Fruit fly (Drosophila melanogaster) whole organism, prepupa: ENCODE data around the gene Nup154.

ENCODE experiments used
- CG10631 ChIP-seq: fragments of 200-800 bp; sonication (Bioruptor generic); optimal IDR thresholded peaks from 2 replicates; lab custom pipeline; 2016; ENCODE audit warnings: missing biosample characterization, missing genetic modification characterization
- CG11902 ChIP-seq: fragments of 200-800 bp; sonication (Bioruptor generic); optimal IDR thresholded peaks from 3 replicates; lab custom pipeline; 2016; ENCODE audit warnings: missing biosample characterization, missing genetic modification characterization
- CG3032 ChIP-seq: fragments of 200-800 bp; optimal IDR thresholded peaks from 2 replicates; lab custom pipeline; 2019; ENCODE audit warnings: missing biosample characterization, mild to moderate bottlenecking, missing genetic modification characterization, moderate library complexity
- CG31627 ChIP-seq: fragments of 200-800 bp; sonication (Bioruptor generic); optimal IDR thresholded peaks from 3 replicates; lab custom pipeline; 2016; ENCODE audit warnings: missing biosample characterization, missing genetic modification characterization
- CG32006 ChIP-seq: fragments of 200-800 bp; sonication (Bioruptor generic); optimal IDR thresholded peaks from 3 replicates; lab custom pipeline; 2017; ENCODE audit warnings: missing biosample characterization, mild to moderate bottlenecking, missing genetic modification characterization
- CG6276 ChIP-seq: fragments of 200-800 bp; sonication (Bioruptor generic); optimal IDR thresholded peaks from 2 replicates; lab custom pipeline; 2017; ENCODE audit warnings: missing biosample characterization, mild to moderate bottlenecking, missing genetic modification characterization
- CG6792 ChIP-seq: fragments of 200-800 bp; sonication (Bioruptor generic); optimal IDR thresholded peaks from 3 replicates; lab custom pipeline; 2016; ENCODE audit warnings: missing biosample characterization, missing genetic modification characterization
- CG6808 ChIP-seq: fragments of 200-800 bp; sonication (Bioruptor generic); optimal IDR thresholded peaks from 3 replicates; lab custom pipeline; 2017; ENCODE audit warnings: missing biosample characterization, missing genetic modification characterization, mild to moderate bottlenecking, moderate library complexity, missing genetic modification reagents
- CG6854 ChIP-seq: fragments of 200-800 bp; sonication (Bioruptor generic); optimal IDR thresholded peaks from 2 replicates; lab custom pipeline; 2017; ENCODE audit warnings: missing biosample characterization, mild to moderate bottlenecking, missing genetic modification characterization
- CG7368 ChIP-seq: fragments of 200-800 bp; sonication (Bioruptor generic); optimal IDR thresholded peaks from 3 replicates; lab custom pipeline; 2016; ENCODE audit warnings: missing biosample characterization, missing genetic modification characterization
- CG8119 ChIP-seq: fragments of 200-800 bp; sonication (Bioruptor generic); IDR thresholded peaks from 3 replicates; pipeline ENCODE4 v1.3.6; 2022; ENCODE audit warnings: missing biosample characterization, missing genetic modification characterization
- CG8319 ChIP-seq: fragments of 200-800 bp; sonication (Bioruptor generic); optimal IDR thresholded peaks from 3 replicates; lab custom pipeline; 2016; ENCODE audit warnings: missing biosample characterization, missing genetic modification characterization
- Eip75B ChIP-seq: fragments of 200-800 bp; sonication (Bioruptor generic); optimal IDR thresholded peaks from 3 replicates; lab custom pipeline; 2016; ENCODE audit warnings: missing biosample characterization, missing genetic modification characterization
- Eip78C ChIP-seq: fragments of 200-800 bp; sonication (Bioruptor generic); peaks from one replicate; lab custom pipeline; 2016; ENCODE audit warnings: missing biosample characterization, missing genetic modification characterization
- Eip93F ChIP-seq: fragments of 200-800 bp; sonication (Bioruptor generic); optimal IDR thresholded peaks from 2 replicates; lab custom pipeline; 2016; ENCODE audit warnings: missing biosample characterization, mild to moderate bottlenecking, missing genetic modification characterization
- Ets21C ChIP-seq: fragments of 200-800 bp; sonication (Bioruptor generic); optimal IDR thresholded peaks from 3 replicates; lab custom pipeline; 2016; ENCODE audit warnings: missing biosample characterization, missing genetic modification characterization
- Gug ChIP-seq: fragments of 200-800 bp; sonication (Bioruptor generic); IDR thresholded peaks from 2 replicates; pipeline ENCODE4 v1.3.6; 2022; ENCODE audit warnings: missing biosample characterization, missing genetic modification characterization
- Hr39 ChIP-seq: fragments of 200-800 bp; sonication (Bioruptor generic); optimal IDR thresholded peaks from 2 replicates; lab custom pipeline; 2016; ENCODE audit warnings: missing biosample characterization, missing genetic modification characterization
- Hr4 ChIP-seq: fragments of 200-800 bp; sonication (Bioruptor generic); optimal IDR thresholded peaks from 3 replicates; lab custom pipeline; 2016; ENCODE audit warnings: missing biosample characterization, missing genetic modification characterization
- Lpt ChIP-seq: fragments of 200-800 bp; sonication (Bioruptor generic); optimal IDR thresholded peaks from 3 replicates; lab custom pipeline; 2016; ENCODE audit warnings: missing biosample characterization, missing genetic modification characterization
- OdsH ChIP-seq: fragments of 200-800 bp; sonication (Bioruptor generic); optimal IDR thresholded peaks from 3 replicates; lab custom pipeline; 2016; ENCODE audit warnings: missing biosample characterization, missing genetic modification characterization
- Sox102F ChIP-seq: fragments of 200-800 bp; sonication (Bioruptor generic); optimal IDR thresholded peaks from 2 replicates; lab custom pipeline; 2016; ENCODE audit warnings: missing biosample characterization, mild to moderate bottlenecking, missing genetic modification characterization
- Sox15 ChIP-seq: fragments of 200-800 bp; sonication (Bioruptor generic); optimal IDR thresholded peaks from 3 replicates; lab custom pipeline; 2016; ENCODE audit warnings: missing biosample characterization, missing genetic modification characterization
- achi ChIP-seq: fragments of 200-800 bp; sonication (Bioruptor generic); optimal IDR thresholded peaks from 3 replicates; lab custom pipeline; 2016; ENCODE audit warnings: missing biosample characterization, missing genetic modification characterization
- cyc ChIP-seq: fragments of 200-800 bp; sonication (Bioruptor generic); optimal IDR thresholded peaks from 3 replicates; lab custom pipeline; 2016; ENCODE audit warnings: missing biosample characterization, missing genetic modification characterization
- dac ChIP-seq: fragments of 200-800 bp; sonication (Bioruptor generic); optimal IDR thresholded peaks from 2 replicates; lab custom pipeline; 2017; ENCODE audit warnings: missing biosample characterization, mild to moderate bottlenecking, missing genetic modification characterization
- esn ChIP-seq: fragments of 200-800 bp; sonication (Bioruptor generic); optimal IDR thresholded peaks from 2 replicates; lab custom pipeline; 2016; ENCODE audit warnings: missing biosample characterization, mild to moderate bottlenecking, missing genetic modification characterization, moderate library complexity
- fd85E ChIP-seq: fragments of 200-800 bp; sonication (Bioruptor generic); optimal IDR thresholded peaks from 3 replicates; lab custom pipeline; 2016; ENCODE audit warnings: missing biosample characterization, missing genetic modification characterization
- fkh ChIP-seq: fragments of 200-800 bp; sonication (Bioruptor generic); optimal IDR thresholded peaks from 3 replicates; lab custom pipeline; 2017; ENCODE audit warnings: missing biosample characterization, mild to moderate bottlenecking, missing genetic modification characterization, moderate library complexity
- lz ChIP-seq: fragments of 200-800 bp; sonication (Bioruptor generic); optimal IDR thresholded peaks from 3 replicates; lab custom pipeline; 2016; ENCODE audit warnings: missing biosample characterization, missing genetic modification characterization
- pdm3 ChIP-seq: fragments of 200-800 bp; sonication (Bioruptor generic); optimal IDR thresholded peaks from 3 replicates; lab custom pipeline; 2016; ENCODE audit warnings: missing biosample characterization, missing genetic modification characterization
- spab ChIP-seq: fragments of 200-800 bp; sonication (Bioruptor generic); optimal IDR thresholded peaks from 2 replicates; lab custom pipeline; 2017; ENCODE audit warnings: missing biosample characterization, mild to moderate bottlenecking, missing genetic modification characterization, missing genetic modification reagents
- ss ChIP-seq, 2 experiments: fragments of 200-800 bp; sonication (Bioruptor generic); optimal IDR thresholded peaks; 2 replicates in 1 of 2; 3 replicates in 1 of 2; lab custom pipeline; 2017 to 2018; ENCODE audit warnings: mild to moderate bottlenecking in 2 of 2, missing biosample characterization in 2 of 2, missing genetic modification characterization in 2 of 2, moderate library complexity in 1 of 2
- vri ChIP-seq: fragments of 200-800 bp; sonication (Bioruptor generic); optimal IDR thresholded peaks from 3 replicates; lab custom pipeline; 2016; ENCODE audit warnings: missing biosample characterization, mild to moderate bottlenecking, missing genetic modification characterization

Nup154 gene

DNA sequence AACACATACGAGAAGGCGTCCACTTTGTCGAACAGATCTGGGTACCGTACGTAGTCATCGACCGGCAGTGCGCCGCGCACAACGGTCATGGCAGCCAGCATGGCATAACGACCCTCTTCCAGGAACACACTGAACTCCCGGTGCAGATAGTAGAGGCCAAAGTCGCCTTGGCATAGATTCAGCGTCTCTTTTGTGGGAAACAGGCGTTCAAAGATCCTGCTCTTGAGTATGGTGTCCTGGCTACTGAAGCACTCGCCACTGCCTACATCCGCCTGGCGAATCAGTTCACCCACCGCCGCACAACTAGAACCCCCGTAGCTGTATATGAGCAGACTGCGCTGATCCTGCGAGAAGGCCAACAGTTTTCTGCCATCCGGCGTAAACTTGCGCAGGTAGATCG is 30.0 kb upstream of the Nup154 start:
- TF ChIP-seq Sox15 (GFP tag; lab: Kevin White, UChicago) (no peak), Eip93F (GFP tag; lab: Kevin White, UChicago) (no peak), fd85E (GFP tag; lab: Kevin White, UChicago) (no peak), CG31627 (GFP tag; lab: Kevin White, UChicago) (no peak), OdsH (GFP tag; lab: Kevin White, UChicago) (no peak), lz (GFP tag; lab: Kevin White, UChicago) (no peak), pdm3 (no peak), CG6808 (GFP tag; lab: Kevin White, UChicago) (no peak), spab (no peak), CG8119 (GFP tag; lab: Robert Waterston, UW) (no peak), CG3032 (tag; lab: Kevin White, UChicago) (no peak), ss (GFP tag; optimal IDR thresholded peaks at IDR 0.05; lab: Kevin White, UChicago) (no peak), CG8319 (no peak)

DNA sequence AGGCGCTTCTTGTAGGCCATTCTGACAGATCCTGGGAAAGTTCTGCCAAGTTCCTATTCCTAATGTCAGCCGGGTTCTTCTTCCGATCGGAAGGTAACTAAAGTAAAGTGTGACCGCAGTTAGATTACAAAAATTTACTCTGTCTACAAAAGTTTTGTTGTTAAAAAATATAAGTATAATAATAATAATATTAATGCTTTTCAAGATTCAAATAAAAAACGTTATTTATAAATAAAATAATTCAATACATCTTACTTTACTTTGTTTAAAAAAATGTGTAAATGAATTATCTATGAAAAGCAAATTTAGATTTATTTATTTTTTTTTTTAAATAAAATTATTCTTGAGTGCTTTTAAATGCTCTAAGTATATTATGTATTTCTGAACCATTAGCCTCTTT is 29.4 kb upstream of the Nup154 start, which contains the start of gene abo:
Gene abo, minus strand, starts transcription at position 101 of the 400 bp plus-strand sequence.
- TF ChIP-seq fkh (no peak), Ets21C (GFP tag; lab: Kevin White, UChicago) (no peak), CG8319 (no peak), CG31627 (GFP tag; lab: Kevin White, UChicago) (no peak), Hr4 (GFP tag; lab: Kevin White, UChicago) (no peak), Hr39 (GFP tag; lab: Kevin White, UChicago) (no peak), CG3032 (tag; lab: Kevin White, UChicago) (no peak), lz (GFP tag; lab: Kevin White, UChicago) (no peak), CG7368 (GFP tag; lab: Kevin White, UChicago) (no peak), CG6276 (GFP tag; lab: Kevin White, UChicago) (no peak)

DNA sequence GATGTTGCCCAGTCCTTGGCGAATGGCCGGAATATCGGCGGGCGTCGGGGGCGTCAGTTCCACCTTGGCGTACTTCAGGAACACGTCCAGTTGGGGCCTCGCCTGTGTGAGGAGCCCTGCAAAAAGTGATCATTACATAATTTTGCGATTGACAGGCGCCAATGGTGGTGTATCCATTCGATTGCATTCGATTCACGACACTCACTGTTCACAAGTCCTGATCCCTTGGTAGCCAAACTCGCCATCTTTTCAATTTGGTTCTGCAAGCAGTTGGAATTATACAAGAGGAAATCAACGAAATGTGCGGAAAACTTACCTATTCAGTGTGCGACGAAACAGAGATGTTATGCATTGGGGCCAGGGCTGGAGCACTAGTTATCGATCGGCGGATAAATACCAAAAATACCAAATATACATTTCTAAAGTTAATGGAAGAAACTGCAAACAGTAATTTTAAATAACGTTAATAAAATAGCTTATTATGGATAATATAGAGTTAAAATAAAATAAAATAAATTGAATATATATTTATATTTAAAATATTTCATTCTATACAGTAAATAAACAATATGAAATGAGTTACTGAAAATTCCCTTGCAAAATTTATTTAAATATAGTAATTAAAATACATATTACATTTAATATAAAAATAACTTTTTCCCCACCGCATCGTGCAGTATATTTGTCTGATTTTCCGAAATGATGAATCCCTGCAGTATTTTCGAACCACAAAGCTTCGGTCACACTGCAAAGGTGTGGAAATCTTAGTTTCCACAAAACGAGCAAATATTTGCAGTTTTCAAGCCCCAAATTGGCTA is 28.4 kb upstream of the Nup154 start, which contains the start of the genes ATPsynG and SCAR:
Gene ATPsynG, minus strand, starts transcription at position 354 of the 818 bp plus-strand sequence.
Gene SCAR, plus strand, starts transcription at position 727 of the 818 bp plus-strand sequence.
- TF ChIP-seq Gug (GFP tag; lab: Robert Waterston, UW) (no peak), CG11902 (GFP tag; lab: Kevin White, UChicago) (no peak), Eip78C (GFP tag; lab: Kevin White, UChicago) (peak; percentile 34), CG6792 (GFP tag; lab: Kevin White, UChicago) (no peak), vri (GFP tag; lab: Kevin White, UChicago) (peak; percentile 78), dac (GFP tag; lab: Kevin White, UChicago) (no peak), Lpt (GFP tag; lab: Kevin White, UChicago) (no peak), Hr39 (GFP tag; lab: Kevin White, UChicago) (no peak), Eip75B (GFP tag; lab: Kevin White, UChicago) (no peak)
- TF ChIP-seq, all 60 proteins: peak for 2

DNA sequence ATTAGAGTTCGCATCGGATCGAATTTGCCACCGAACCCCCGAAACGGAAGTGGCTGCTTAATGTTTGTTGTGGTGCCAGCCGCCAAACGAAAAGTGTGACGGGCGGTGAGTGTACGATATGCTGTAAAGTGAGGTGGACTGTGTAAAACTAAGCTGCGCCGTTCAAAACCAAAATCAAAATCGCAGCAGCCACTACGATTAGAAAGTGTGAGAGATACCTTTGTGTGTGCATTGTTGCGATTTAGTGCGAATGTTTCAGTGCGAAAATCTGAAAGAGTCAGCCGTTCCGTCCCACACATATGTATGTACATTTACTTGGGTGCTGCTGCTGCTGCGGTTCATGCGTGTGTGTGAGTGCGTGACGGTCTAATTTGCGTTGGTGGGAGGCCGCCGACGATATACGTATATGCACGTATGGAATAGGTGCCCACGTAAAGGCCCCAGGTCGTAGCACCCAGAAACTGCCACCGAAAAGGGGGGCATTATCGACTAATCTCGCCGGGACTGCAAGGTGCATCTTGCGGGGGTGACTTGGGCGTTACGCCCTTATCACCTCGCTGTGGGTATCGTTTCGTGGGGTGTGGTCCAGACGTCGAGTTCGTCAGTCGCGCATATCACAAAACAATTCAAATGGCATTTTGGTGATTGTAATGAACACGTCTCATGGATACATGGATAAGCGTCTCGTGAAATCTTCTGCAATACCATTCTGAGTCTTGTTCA is 27.6 kb upstream of the Nup154 start:
- TF ChIP-seq CG7368 (GFP tag; lab: Kevin White, UChicago): no peak
- TF ChIP-seq Sox102F (GFP tag; lab: Kevin White, UChicago): no peak
- no peak for TF ChIP-seq CG10631 (GFP tag; lab: Kevin White, UChicago)
- TF ChIP-seq Eip78C (GFP tag; lab: Kevin White, UChicago): peak; percentile 34
- peak; percentile 16 for TF ChIP-seq esn (GFP tag; lab: Kevin White, UChicago)
- no peak for TF ChIP-seq achi (GFP tag; lab: Kevin White, UChicago)
- peak; percentile 55 for TF ChIP-seq CG6854 (GFP tag; lab: Kevin White, UChicago)
- no peak for TF ChIP-seq Hr4 (GFP tag; lab: Kevin White, UChicago)
- TF ChIP-seq CG32006 (GFP tag; lab: Kevin White, UChicago): no peak
- TF ChIP-seq vri (GFP tag; lab: Kevin White, UChicago): no peak
- TF ChIP-seq cyc (GFP tag; lab: Kevin White, UChicago): no peak
